Fruit fly (Drosophila melanogaster): ENCODE measurements around the gene CG15742.

DNA sequence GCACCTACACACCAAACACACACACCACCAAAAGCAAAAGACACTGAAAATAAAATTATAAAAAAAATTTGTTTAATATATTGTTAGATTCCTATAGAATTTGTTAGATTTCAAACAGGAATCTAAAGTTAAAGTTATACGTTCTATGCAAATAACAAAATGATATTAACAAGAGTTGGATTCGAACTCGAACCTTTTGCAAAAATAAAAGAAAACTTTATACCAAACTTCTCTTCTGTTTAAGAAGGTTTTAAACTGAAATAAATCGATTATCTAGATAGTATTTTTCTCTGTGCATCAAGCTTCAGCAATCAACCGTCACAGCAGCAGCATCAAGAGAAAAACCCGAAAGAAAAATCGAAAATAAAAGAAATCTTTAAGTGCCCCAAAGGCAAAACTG lies 31.8 kb downstream of the CG15742 start:
- TF ChIP-seq Myc (optimal IDR thresholded peaks at IDR 0.05) (no peak), psq (optimal IDR thresholded peaks at IDR 0.05) (no peak)
